Worm (Caenorhabditis elegans): ENCODE results near the gene zyx-1.
A peak's percentile ranks its signal among the peaks of the same experiment; 100 is the strongest.

DNA sequence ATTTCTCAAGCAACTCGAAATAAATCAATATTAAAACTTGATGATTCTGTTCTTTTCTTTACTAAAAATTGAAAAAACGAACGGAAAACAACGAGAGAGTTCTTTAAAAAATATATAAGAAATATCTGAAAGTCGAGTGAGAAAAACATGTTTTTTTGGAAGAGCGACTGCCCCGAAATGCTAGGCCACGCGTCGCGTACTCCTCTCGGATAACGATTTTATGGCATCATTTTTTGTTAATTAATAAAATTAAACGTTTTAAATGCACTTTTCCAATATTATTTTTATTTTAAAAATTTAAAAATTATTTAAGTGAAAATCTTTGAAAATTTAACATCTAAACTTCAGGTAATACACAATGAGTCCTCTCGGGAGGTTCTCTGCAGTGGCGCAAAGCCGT lies 60.4 kb downstream of the zyx-1 start, which contains the start of gene gfm-1:
- TF ChIP-seq pha-4 (tag; optimal IDR thresholded peaks at IDR 0.05): no peak
- no peak for TF ChIP-seq blmp-1 (tag; optimal IDR thresholded peaks at IDR 0.05)
- no peak for TF ChIP-seq snpc-4 (tag; optimal IDR thresholded peaks at IDR 0.05)
- TF ChIP-seq nhr-28 (tag; optimal IDR thresholded peaks at IDR 0.05): no peak
- no peak for TF ChIP-seq elt-1 (tag; optimal IDR thresholded peaks at IDR 0.05; ENCODE audit: borderline replicate concordance, insufficient read depth)
- TF ChIP-seq sptf-1 (tag; optimal IDR thresholded peaks at IDR 0.05): peak; percentile 61
- TF ChIP-seq ztf-11 (tag; optimal IDR thresholded peaks at IDR 0.05): no peak
- peak; percentile 14 for TF ChIP-seq lsy-2 (tag; optimal IDR thresholded peaks at IDR 0.05)
- TF ChIP-seq ceh-83 (GFP tag; optimal IDR thresholded peaks at IDR 0.05): no peak

Measured in whole organism, mixed stage, embryonic.